Fruit fly (Drosophila melanogaster): ENCODE measurements around the gene Hsp27.

Gene Hsp27

DNA sequence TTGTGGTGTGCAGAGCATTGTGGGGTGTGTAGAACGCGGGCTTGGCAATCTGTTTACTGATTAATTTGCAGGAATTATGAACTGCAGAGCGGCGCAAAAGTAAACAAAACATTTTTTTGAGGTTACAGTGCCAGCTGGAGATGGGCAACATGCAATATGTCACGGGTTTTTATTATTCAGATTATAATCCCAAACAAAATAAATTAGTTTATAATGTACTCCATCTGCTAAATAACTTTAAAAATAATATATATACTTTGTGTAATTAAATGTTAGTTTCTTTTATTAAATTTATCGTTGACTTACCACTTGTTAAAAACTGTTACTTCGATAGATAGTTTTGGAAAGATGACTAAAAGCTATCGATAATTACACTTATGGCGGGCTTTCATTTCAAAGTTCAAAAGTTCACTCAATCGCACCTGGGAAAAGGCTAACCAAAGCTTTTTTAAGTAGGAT, 12.9 kb upstream of the Hsp27 start, which contains the start of gene Fdx1 (continued):
- TF ChIP-seq mld (GFP tag; IDR thresholded peaks at IDR 0.05; ENCODE audit: partially characterized antibody) (no peak), E2f2 (GFP tag; IDR thresholded peaks at IDR 0.05) (peak; percentile 90), tx (GFP tag; optimal IDR thresholded peaks at IDR 0.05) (no peak), Trl (optimal IDR thresholded peaks at IDR 0.05) (no peak), Trl (GFP tag; optimal IDR thresholded peaks at IDR 0.05) (no peak), CG7963 (GFP tag; IDR thresholded peaks at IDR 0.05; ENCODE audit: partially characterized antibody) (no peak), CG17568 (GFP tag; optimal IDR thresholded peaks at IDR 0.05) (no peak), CG1647 (GFP tag; optimal IDR thresholded peaks at IDR 0.05) (no peak), CG6683 (GFP tag; optimal IDR thresholded peaks at IDR 0.05) (no peak), chinmo (GFP tag; IDR thresholded peaks at IDR 0.05; ENCODE audit: partially characterized antibody) (no peak), CG1024 (GFP tag; IDR thresholded peaks at IDR 0.05) (no peak), CG33557 (GFP tag; optimal IDR thresholded peaks at IDR 0.05) (peak; percentile 20), CG10209 (GFP tag; optimal IDR thresholded peaks at IDR 0.05) (no peak), D19B (GFP tag; optimal IDR thresholded peaks at IDR 0.05) (no peak), Gsc (GFP tag; IDR thresholded peaks at IDR 0.05) (no peak), CG9932 (GFP tag; IDR thresholded peaks at IDR 0.05) (peak; percentile 71), Sry-δ (GFP tag; optimal IDR thresholded peaks at IDR 0.05) (peak; percentile 70), usp (GFP tag; optimal IDR thresholded peaks at IDR 0.05) (no peak), rib (GFP tag; IDR thresholded peaks at IDR 0.05) (no peak), CG10274 (GFP tag; optimal IDR thresholded peaks at IDR 0.05) (no peak), CG34422 (GFP tag; IDR thresholded peaks at IDR 0.05) (peak; percentile 58; the same call in 1 of the 3 replicates), Sry-β (GFP tag; optimal IDR thresholded peaks at IDR 0.05) (no peak), HmgD (GFP tag; optimal IDR thresholded peaks at IDR 0.05) (no peak), CG10543 (GFP tag; optimal IDR thresholded peaks at IDR 0.05) (peak; percentile 40), crc (GFP tag; optimal IDR thresholded peaks at IDR 0.05) (no peak), Blimp-1 (GFP tag; optimal IDR thresholded peaks at IDR 0.05) (no peak), croc (GFP tag; conservative IDR thresholded peaks at IDR 0.05) (no peak), ham (GFP tag; IDR thresholded peaks at IDR 0.05) (no peak), CG10267 (tag; optimal IDR thresholded peaks at IDR 0.05) (peak; percentile 39), CkIIα-i1 (GFP tag; IDR thresholded peaks at IDR 0.05) (no peak), bigmax (GFP tag; optimal IDR thresholded peaks at IDR 0.05) (peak; percentile 97), maf-S (GFP tag; optimal IDR thresholded peaks at IDR 0.05) (no peak), Side (GFP tag; optimal IDR thresholded peaks at IDR 0.05) (no peak), Elba2 (GFP tag; optimal IDR thresholded peaks at IDR 0.05) (no peak), ci (GFP tag; IDR thresholded peaks at IDR 0.05) (peak; percentile 31; the same call in 1 of the 3 replicates), lola (GFP tag; optimal IDR thresholded peaks at IDR 0.05) (peak in 1 of 3 experiments; percentile 14), hbn (GFP tag; IDR thresholded peaks at IDR 0.05; ENCODE audit: partially characterized antibody) (peak; percentile 59), Atf3 (GFP tag; optimal IDR thresholded peaks at IDR 0.05) (no peak), Drgx (GFP tag; IDR thresholded peaks at IDR 0.05) (no peak), TFAM (GFP tag; optimal IDR thresholded peaks at IDR 0.05) (no peak), ken (GFP tag; IDR thresholded peaks at IDR 0.05) (no peak), danr (GFP tag; IDR thresholded peaks at IDR 0.05) (no peak), Vsx1 (GFP tag; optimal IDR thresholded peaks at IDR 0.05) (no peak), dm (GFP tag; optimal IDR thresholded peaks at IDR 0.05) (no peak), HLH54F (GFP tag; optimal IDR thresholded peaks at IDR 0.05) (no peak), repo (GFP tag; optimal IDR thresholded peaks at IDR 0.05) (no peak), CG4707 (GFP tag; optimal IDR thresholded peaks at IDR 0.05) (no peak), CG13287 (GFP tag; IDR thresholded peaks at IDR 0.05; ENCODE audit: partially characterized antibody) (peak; percentile 81), CG8388 (GFP tag; optimal IDR thresholded peaks at IDR 0.05) (peak; percentile 40), Dll (GFP tag; IDR thresholded peaks at IDR 0.05; ENCODE audit: partially characterized antibody) (peak; percentile 80), Lim3 (GFP tag; IDR thresholded peaks at IDR 0.05) (no peak)
